Worm (Caenorhabditis elegans) whole organism, L3 larva: ENCODE results near the gene str-64.

Experiments
- R02D3.7 ChIP-seq: fragments of 150-350 bp; optimal IDR thresholded peaks from 2 replicates; lab custom pipeline; 2014; ENCODE audit warnings: missing biosample characterization, missing genetic modification characterization
- ZK546.5 ChIP-seq: sonication (generic microtip); optimal IDR thresholded peaks from 2 replicates; lab custom pipeline; 2017; ENCODE audit warnings: missing biosample characterization, missing genetic modification characterization
- aly-2 ChIP-seq: fragments of 150-350 bp; optimal IDR thresholded peaks from 2 replicates; lab custom pipeline; 2014; ENCODE audit warnings: missing biosample characterization, missing genetic modification characterization
- ama-1 ChIP-seq: fragments of 150-350 bp; optimal IDR thresholded peaks from 2 replicates; lab custom pipeline; 2018
- ceh-16 ChIP-seq: sonication (generic microtip); optimal IDR thresholded peaks from 2 replicates; lab custom pipeline; 2017; ENCODE audit warnings: missing biosample characterization, missing genetic modification characterization
- ceh-28 ChIP-seq: fragments of 150-350 bp; optimal IDR thresholded peaks from 2 replicates; lab custom pipeline; 2014; ENCODE audit warnings: missing biosample characterization, missing genetic modification reagents, missing genetic modification characterization
- ceh-82 ChIP-seq: fragments of 150-350 bp; optimal IDR thresholded peaks from 2 replicates; lab custom pipeline; 2014; ENCODE audit warnings: missing biosample characterization, missing genetic modification characterization
- ceh-9 ChIP-seq: sonication (generic microtip); optimal IDR thresholded peaks from 2 replicates; lab custom pipeline; 2018; ENCODE audit warnings: missing biosample characterization, missing genetic modification characterization
- daf-12 ChIP-seq: fragments of 150-350 bp; optimal IDR thresholded peaks from 2 replicates; lab custom pipeline; 2014; ENCODE audit warnings: missing biosample characterization, missing genetic modification reagents, missing genetic modification characterization
- egl-27 ChIP-seq: sonication (generic microtip); optimal IDR thresholded peaks from 4 replicates; lab custom pipeline; 2017; ENCODE audit warnings: missing biosample characterization, missing genetic modification reagents, missing genetic modification characterization
- egl-5 ChIP-seq: fragments of 150-350 bp; optimal IDR thresholded peaks from 2 replicates; lab custom pipeline; 2017; ENCODE audit warnings: missing biosample characterization, missing genetic modification reagents, missing genetic modification characterization, inconsistent platforms
- elt-1 ChIP-seq: fragments of 150-350 bp; optimal IDR thresholded peaks from 2 replicates; lab custom pipeline; 2014; ENCODE audit warnings: missing biosample characterization, missing genetic modification characterization
- elt-3 ChIP-seq, 3 experiments: fragments of 150-350 bp in 1 of 3; sonication (generic microtip) in 2 of 3; optimal IDR thresholded peaks; 2 replicates in 2 of 3; 4 replicates in 1 of 3; lab custom pipeline; 2014 to 2017; ENCODE audit warnings: missing biosample characterization in 3 of 3, missing genetic modification characterization in 3 of 3
- eor-1 ChIP-seq, 2 experiments: fragments of 150-350 bp; optimal IDR thresholded peaks; 2 replicates each; lab custom pipeline; 2014 to 2018; ENCODE audit warnings: missing biosample characterization in 2 of 2, missing genetic modification characterization in 2 of 2
- fkh-2 ChIP-seq: fragments of 150-350 bp; optimal IDR thresholded peaks from 2 replicates; lab custom pipeline; 2014; ENCODE audit warnings: missing biosample characterization, missing genetic modification reagents, missing genetic modification characterization
- fos-1 ChIP-seq: fragments of 150-350 bp; optimal IDR thresholded peaks from 2 replicates; lab custom pipeline; 2014; ENCODE audit warnings: missing biosample characterization, missing genetic modification characterization
- jun-1 ChIP-seq: fragments of 150-350 bp; optimal IDR thresholded peaks from 2 replicates; lab custom pipeline; 2014; ENCODE audit warnings: missing biosample characterization, missing genetic modification reagents, missing genetic modification characterization
- lin-15B ChIP-seq: fragments of 150-350 bp; optimal IDR thresholded peaks from 2 replicates; lab custom pipeline; 2014; ENCODE audit warnings: missing biosample characterization, missing genetic modification characterization
- lin-39 ChIP-seq: fragments of 150-350 bp; optimal IDR thresholded peaks from 2 replicates; lab custom pipeline; 2018; ENCODE audit warnings: missing biosample characterization, missing genetic modification reagents, missing genetic modification characterization
- lsy-12 ChIP-seq: sonication (generic microtip); optimal IDR thresholded peaks from 2 replicates; lab custom pipeline; 2016; ENCODE audit warnings: mild to moderate bottlenecking, missing genetic modification characterization, missing compliant biosample characterization
- mdl-1 ChIP-seq: fragments of 150-350 bp; optimal IDR thresholded peaks from 2 replicates; lab custom pipeline; 2014; ENCODE audit warnings: missing biosample characterization, missing genetic modification characterization
- mml-1 ChIP-seq: fragments of 150-350 bp; sonication (generic microtip); optimal IDR thresholded peaks from 3 replicates; lab custom pipeline; 2014; ENCODE audit warnings: missing biosample characterization, missing genetic modification characterization
- nfya-1 ChIP-seq: sonication (generic microtip); optimal IDR thresholded peaks from 2 replicates; lab custom pipeline; 2017; ENCODE audit warnings: missing genetic modification characterization, mild to moderate bottlenecking, missing compliant biosample characterization, antibody characterized with exemption, moderate library complexity; ENCODE audit not compliant: insufficient read depth
- nhr-11 ChIP-seq: fragments of 150-350 bp; optimal IDR thresholded peaks from 2 replicates; lab custom pipeline; 2014; ENCODE audit warnings: missing biosample characterization, missing genetic modification characterization
- nhr-12 ChIP-seq: fragments of 150-350 bp; optimal IDR thresholded peaks from 2 replicates; lab custom pipeline; 2014; ENCODE audit warnings: missing biosample characterization, missing genetic modification characterization
- nhr-23 ChIP-seq: fragments of 150-350 bp; optimal IDR thresholded peaks from 2 replicates; lab custom pipeline; 2014; ENCODE audit warnings: missing biosample characterization, missing genetic modification reagents, missing genetic modification characterization
- nhr-25 ChIP-seq: sonication (generic microtip); optimal IDR thresholded peaks from 2 replicates; lab custom pipeline; 2017; ENCODE audit warnings: missing biosample characterization, missing genetic modification characterization
- nhr-43 ChIP-seq: sonication (generic microtip); optimal IDR thresholded peaks from 2 replicates; lab custom pipeline; 2016; ENCODE audit warnings: mild to moderate bottlenecking, missing genetic modification characterization, missing compliant biosample characterization; ENCODE audit not compliant: poor library complexity, severe bottlenecking
- nhr-67 ChIP-seq: fragments of 150-350 bp; optimal IDR thresholded peaks from 2 replicates; lab custom pipeline; 2014; ENCODE audit warnings: missing biosample characterization, missing genetic modification characterization
- nhr-76 ChIP-seq: fragments of 150-350 bp; sonication (generic microtip); optimal IDR thresholded peaks from 5 replicates; lab custom pipeline; 2014; ENCODE audit warnings: missing biosample characterization, missing genetic modification characterization
- pha-4 ChIP-seq: fragments of 150-350 bp; optimal IDR thresholded peaks from 2 replicates; lab custom pipeline; 2014; ENCODE audit warnings: missing biosample characterization, missing genetic modification reagents, missing genetic modification characterization
- pqm-1 ChIP-seq: fragments of 150-350 bp; optimal IDR thresholded peaks from 2 replicates; lab custom pipeline; 2017; ENCODE audit warnings: missing biosample characterization, missing genetic modification characterization, inconsistent platforms
- sea-2 ChIP-seq: fragments of 150-350 bp; sonication (generic microtip); optimal IDR thresholded peaks from 4 replicates; lab custom pipeline; 2014; ENCODE audit warnings: missing biosample characterization, missing genetic modification reagents, missing genetic modification characterization
- skn-1 ChIP-seq: fragments of 150-350 bp; optimal IDR thresholded peaks from 2 replicates; lab custom pipeline; 2014; ENCODE audit warnings: missing biosample characterization, missing genetic modification characterization
- snpc-4 ChIP-seq: fragments of 150-350 bp; optimal IDR thresholded peaks from 2 replicates; lab custom pipeline; 2014; ENCODE audit warnings: missing biosample characterization, missing genetic modification characterization
- tbx-2 ChIP-seq: sonication (generic microtip); optimal IDR thresholded peaks from 2 replicates; lab custom pipeline; 2016; ENCODE audit warnings: mild to moderate bottlenecking, missing genetic modification characterization, missing compliant biosample characterization
- unc-39 ChIP-seq: sonication (generic microtip); optimal IDR thresholded peaks from 4 replicates; lab custom pipeline; 2017; ENCODE audit warnings: missing biosample characterization, missing genetic modification characterization
- unc-62 ChIP-seq: fragments of 150-350 bp; sonication (generic microtip); optimal IDR thresholded peaks from 4 replicates; lab custom pipeline; 2014; ENCODE audit warnings: missing biosample characterization, missing genetic modification reagents, missing genetic modification characterization
- zag-1 ChIP-seq: fragments of 150-350 bp; optimal IDR thresholded peaks from 2 replicates; lab custom pipeline; 2014; ENCODE audit warnings: missing biosample characterization, missing genetic modification characterization
- ztf-11 ChIP-seq: fragments of 150-350 bp; optimal IDR thresholded peaks from 2 replicates; lab custom pipeline; 2014; ENCODE audit warnings: missing biosample characterization, missing genetic modification characterization
- ztf-4 ChIP-seq: fragments of 150-350 bp; optimal IDR thresholded peaks from 2 replicates; lab custom pipeline; 2014; ENCODE audit warnings: missing biosample characterization, missing genetic modification characterization

Gene str-64

DNA sequence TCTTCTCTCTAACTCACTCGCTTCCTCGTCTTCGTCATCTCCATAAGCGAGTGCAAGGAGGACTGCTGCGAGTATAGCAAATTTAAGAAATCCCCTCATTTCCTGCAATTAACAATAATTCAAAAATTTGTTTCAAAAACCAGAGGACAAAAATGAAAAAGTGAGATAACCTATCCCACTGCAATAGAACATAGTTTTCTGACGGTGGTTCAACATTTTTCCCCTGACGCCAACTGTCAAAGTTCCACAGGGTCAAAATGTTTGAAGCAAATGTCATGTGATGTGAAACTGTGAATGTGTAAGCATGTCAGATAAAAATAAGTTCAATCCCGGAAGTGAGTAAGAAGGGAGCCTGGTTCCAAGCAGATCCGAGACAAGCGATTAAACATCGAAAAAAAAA, 13.7 kb upstream of the str-64 start, which contains the start of gene T28A11.19:
TSS of gene T28A11.19 (minus strand) at position 108 of the 400 bp plus-strand sequence.
- TF ChIP-seq ama-1 (lab: Kevin White, UChicago) (no peak), nhr-25 (tag; lab: Kevin White, UChicago) (no peak), ceh-9 (tag; lab: Kevin White, UChicago) (no peak), egl-5 (tag; lab: Kevin White, UChicago) (no peak), nhr-23 (no peak), ZK546.5 (tag; lab: Kevin White, UChicago) (no peak)

DNA sequence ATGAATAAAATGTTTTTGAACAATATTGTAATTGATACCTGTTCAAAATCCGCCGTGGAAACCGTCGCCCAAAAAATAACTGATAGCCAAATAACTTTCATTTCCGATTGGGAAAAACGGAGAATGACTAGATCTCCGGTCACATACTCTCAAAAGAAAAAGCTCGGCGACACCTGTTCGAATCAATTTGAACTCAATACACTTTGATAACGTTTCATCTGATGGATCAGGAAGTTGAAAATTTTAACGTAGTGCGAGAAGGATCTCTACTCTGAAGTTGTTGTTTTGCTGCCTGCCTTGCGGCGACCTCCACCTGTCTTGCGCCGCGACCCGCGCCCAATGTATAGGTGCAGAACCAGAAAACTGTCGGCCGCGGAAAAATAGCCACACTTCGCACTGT, 9.9 kb upstream of the str-64 start, which contains the start of gene T28A11.20:
TSS of gene T28A11.20 (minus strand) at position 101 of the 400 bp plus-strand sequence.
- no peak for TF ChIP-seq R02D3.7
- no peak for TF ChIP-seq nhr-12
- TF ChIP-seq ceh-16 (tag; lab: Kevin White, UChicago) = no peak
- TF ChIP-seq nhr-43 (tag; lab: Kevin White, UChicago) = no peak
- no peak for TF ChIP-seq ceh-82 (tag; lab: Kevin White, UChicago)
- TF ChIP-seq pqm-1 = no peak
- no peak for TF ChIP-seq jun-1
- no peak for TF ChIP-seq tbx-2 (tag; lab: Kevin White, UChicago)
- TF ChIP-seq nhr-76 (tag; lab: Kevin White, UChicago) = no peak

ce11 chrV:3273577-3274100, 9.4 kb upstream of the str-64 start, which contains the start of gene T28A11.4:
T28A11.4 (plus strand) TSS chrV:3274050.
- TF ChIP-seq nhr-12 = no peak
- TF ChIP-seq R02D3.7 = no peak
- no peak for TF ChIP-seq ztf-11 (tag; lab: Kevin White, UChicago)
- no peak for TF ChIP-seq nfya-1 (tag; lab: Kevin White, UChicago)
- no peak for TF ChIP-seq zag-1 (tag; lab: Kevin White, UChicago)
- no peak for TF ChIP-seq nhr-11 (tag; lab: Kevin White, UChicago)
- no peak for TF ChIP-seq aly-2 (tag; lab: Kevin White, UChicago)
- TF ChIP-seq pha-4 (tag; lab: Kevin White, UChicago) = no peak
- TF ChIP-seq nhr-43 (tag; lab: Kevin White, UChicago) = no peak
- no peak for TF ChIP-seq ceh-28
- no peak for TF ChIP-seq skn-1 (tag; lab: Kevin White, UChicago)
- TF ChIP-seq egl-27 (tag; lab: Kevin White, UChicago) = no peak
- TF ChIP-seq sea-2 (GFP tag; lab: Kevin White, UChicago) = no peak
- TF ChIP-seq egl-5 (tag; lab: Kevin White, UChicago) = no peak
- TF ChIP-seq, all 47 proteins: peak for 0

DNA sequence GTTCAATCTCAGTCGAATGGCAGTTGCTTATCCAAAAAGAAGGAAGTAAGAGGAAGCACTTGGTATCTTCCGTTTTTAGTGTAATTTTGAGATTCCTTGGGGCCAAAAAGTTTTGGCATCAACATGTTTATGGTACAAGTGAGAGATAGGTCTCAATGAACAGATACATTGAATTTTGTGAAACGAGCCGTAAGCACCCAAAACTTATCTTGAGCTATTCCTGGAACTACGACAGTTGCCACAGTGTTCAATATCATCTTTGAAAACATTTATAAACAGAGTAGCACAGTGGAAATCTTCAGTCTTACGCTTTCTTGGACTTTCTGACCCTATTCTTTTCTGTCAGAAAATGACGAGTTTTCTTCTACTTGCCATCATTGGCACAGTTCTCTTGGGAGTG, 8.0 kb upstream of the str-64 start, which contains the start of gene T28A11.3:
TSS of gene T28A11.3 (plus strand) at position 301 of the 400 bp plus-strand sequence.
- no peak for TF ChIP-seq unc-39 (tag; lab: Kevin White, UChicago)
- no peak for TF ChIP-seq ztf-11 (tag; lab: Kevin White, UChicago)
- no peak for TF ChIP-seq nhr-12
- TF ChIP-seq eor-1 (tag; optimal IDR thresholded peaks at IDR 0.05; lab: Kevin White, UChicago) = no peak
- TF ChIP-seq jun-1 = no peak
- TF ChIP-seq ceh-9 (tag; lab: Kevin White, UChicago) = no peak
- no peak for TF ChIP-seq elt-3 (tag; optimal IDR thresholded peaks at IDR 0.05; lab: Kevin White, UChicago)
- TF ChIP-seq mdl-1 (tag; lab: Kevin White, UChicago) = no peak
- TF ChIP-seq lin-15B (tag; lab: Kevin White, UChicago) = no peak
- TF ChIP-seq pqm-1 = no peak
- no peak for TF ChIP-seq tbx-2 (tag; lab: Kevin White, UChicago)
- TF ChIP-seq nhr-43 (tag; lab: Kevin White, UChicago) = no peak
- no peak for TF ChIP-seq R02D3.7
- no peak for TF ChIP-seq fkh-2
- no peak for TF ChIP-seq lsy-12 (tag; lab: Kevin White, UChicago)
- no peak for TF ChIP-seq egl-5 (tag; lab: Kevin White, UChicago)
- TF ChIP-seq elt-1 (tag; lab: Kevin White, UChicago) = no peak
- TF ChIP-seq egl-27 (tag; lab: Kevin White, UChicago) = no peak
- TF ChIP-seq, all 47 proteins: peak for 0

DNA sequence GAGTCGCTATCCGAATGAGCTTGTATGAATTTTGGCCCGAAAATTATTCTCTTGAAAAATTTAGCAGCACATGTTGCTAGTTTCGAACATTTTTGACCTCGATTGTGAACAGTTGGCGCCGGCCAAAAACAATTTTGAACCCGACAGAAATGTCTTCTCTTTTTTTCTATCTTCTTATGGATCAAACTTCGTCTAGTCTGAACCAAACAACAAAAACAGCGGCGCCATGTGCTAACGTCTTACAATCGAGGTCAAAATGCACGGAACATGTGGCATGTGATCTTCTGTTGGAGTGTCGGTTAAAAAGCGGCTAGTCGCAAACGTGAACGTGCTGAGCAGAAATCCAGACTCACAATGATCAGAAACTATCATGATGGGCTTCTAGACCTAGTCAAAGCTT, 6.9 kb upstream of the str-64 start:
- TF ChIP-seq tbx-2 (tag; lab: Kevin White, UChicago) (no peak), mml-1 (tag; lab: Kevin White, UChicago) (no peak), ztf-4 (no peak), skn-1 (tag; lab: Kevin White, UChicago) (no peak), snpc-4 (tag; lab: Kevin White, UChicago) (no peak), sea-2 (GFP tag; lab: Kevin White, UChicago) (no peak), fos-1 (tag; lab: Kevin White, UChicago) (no peak), ceh-16 (tag; lab: Kevin White, UChicago) (no peak), nhr-67 (tag; lab: Kevin White, UChicago) (no peak), daf-12 (no peak), nhr-25 (tag; lab: Kevin White, UChicago) (no peak), nhr-76 (tag; lab: Kevin White, UChicago) (no peak), elt-3 (tag; optimal IDR thresholded peaks at IDR 0.05; lab: Kevin White, UChicago) (no peak), unc-39 (tag; lab: Kevin White, UChicago) (no peak), unc-62 (GFP tag; lab: Kevin White, UChicago) (no peak), egl-5 (tag; lab: Kevin White, UChicago) (peak; percentile 26), ZK546.5 (tag; lab: Kevin White, UChicago) (no peak), lin-39 (tag; lab: Kevin White, UChicago) (peak; percentile 32)
